Worm (Caenorhabditis elegans) whole organism, late embryonic: ENCODE measurements around the gene npr-39.

Experiments
- C08G9.2 ChIP-seq: sonication (generic microtip); optimal IDR thresholded peaks from 2 replicates; lab custom pipeline; 2016; ENCODE audit warnings: mild to moderate bottlenecking, missing genetic modification characterization, moderate library complexity, missing compliant biosample characterization
- C38D4.7 ChIP-seq: fragments of 200-800 bp; sonication (Bioruptor generic); optimal IDR thresholded peaks from 2 replicates; lab custom pipeline; 2018; ENCODE audit warnings: mild to moderate bottlenecking, missing genetic modification characterization, moderate library complexity, missing compliant biosample characterization
- K02D7.2 ChIP-seq: sonication (generic microtip); optimal IDR thresholded peaks from 2 replicates; lab custom pipeline; 2017; ENCODE audit warnings: mild to moderate bottlenecking, missing genetic modification characterization, missing compliant biosample characterization
- ceh-14 ChIP-seq: sonication (generic microtip); optimal IDR thresholded peaks from 2 replicates; lab custom pipeline; 2016; ENCODE audit warnings: missing genotype, missing genetic modification characterization, missing compliant biosample characterization
- ceh-18 ChIP-seq: sonication (generic microtip); optimal IDR thresholded peaks from 2 replicates; lab custom pipeline; 2016; ENCODE audit warnings: missing genetic modification characterization, missing compliant biosample characterization
- ceh-19 ChIP-seq: fragments of 200-800 bp; sonication (Bioruptor generic); optimal IDR thresholded peaks from 2 replicates; lab custom pipeline; 2018; ENCODE audit warnings: mild to moderate bottlenecking, missing genetic modification characterization, missing compliant biosample characterization
- ceh-2 ChIP-seq: sonication (generic microtip); optimal IDR thresholded peaks from 2 replicates; lab custom pipeline; 2016; ENCODE audit warnings: missing genotype, missing genetic modification characterization, missing compliant biosample characterization
- ceh-30 ChIP-seq: fragments of 150-350 bp; optimal IDR thresholded peaks from 2 replicates; lab custom pipeline; 2014; ENCODE audit warnings: missing biosample characterization, missing genetic modification characterization
- ceh-45 ChIP-seq: fragments of 200-800 bp; sonication (Bioruptor generic); IDR thresholded peaks from 2 replicates; pipeline ENCODE4 v1.3.6; 2022; ENCODE audit warnings: missing genetic modification reagents, missing genetic modification characterization, missing compliant biosample characterization
- ceh-48 ChIP-seq: sonication (generic microtip); optimal IDR thresholded peaks from 2 replicates; lab custom pipeline; 2016; ENCODE audit warnings: missing genetic modification characterization, inconsistent platforms, missing compliant biosample characterization
- ceh-6 ChIP-seq: fragments of 200-800 bp; sonication (Bioruptor generic); optimal IDR thresholded peaks from 2 replicates; lab custom pipeline; 2018; ENCODE audit warnings: mild to moderate bottlenecking, missing genetic modification characterization, missing compliant biosample characterization
- ceh-9 ChIP-seq: sonication (generic microtip); optimal IDR thresholded peaks from 2 replicates; lab custom pipeline; 2016; ENCODE audit warnings: mild to moderate bottlenecking, missing genetic modification characterization, inconsistent platforms, missing compliant biosample characterization
- che-1 ChIP-seq: sonication (generic microtip); optimal IDR thresholded peaks from 2 replicates; lab custom pipeline; 2016; ENCODE audit warnings: mild to moderate bottlenecking, missing genetic modification characterization, missing compliant biosample characterization
- dve-1 ChIP-seq: sonication (generic microtip); optimal IDR thresholded peaks from 2 replicates; lab custom pipeline; 2017; ENCODE audit warnings: antibody characterized with exemption, mild to moderate bottlenecking, missing genetic modification characterization, missing compliant biosample characterization
- fax-1 ChIP-seq: sonication (generic microtip); optimal IDR thresholded peaks from 2 replicates; lab custom pipeline; 2016; ENCODE audit warnings: missing genotype, missing genetic modification characterization, missing compliant biosample characterization
- fkh-10 ChIP-seq: fragments of 150-350 bp; optimal IDR thresholded peaks from 2 replicates; lab custom pipeline; 2014; ENCODE audit warnings: missing biosample characterization, missing genetic modification reagents, missing genetic modification characterization
- fkh-6 ChIP-seq: sonication (generic microtip); optimal IDR thresholded peaks from 2 replicates; lab custom pipeline; 2016; ENCODE audit warnings: missing genetic modification characterization, missing compliant biosample characterization
- gmeb-2 ChIP-seq: sonication (generic microtip); optimal IDR thresholded peaks from 2 replicates; lab custom pipeline; 2016; ENCODE audit warnings: missing genetic modification characterization, inconsistent platforms, missing compliant biosample characterization
- hlh-13 ChIP-seq: fragments of 200-800 bp; sonication (Bioruptor generic); optimal IDR thresholded peaks from 2 replicates; lab custom pipeline; 2018; ENCODE audit warnings: mild to moderate bottlenecking, missing genetic modification characterization, missing compliant biosample characterization
- hlh-30 ChIP-seq: sonication (generic microtip); optimal IDR thresholded peaks from 2 replicates; lab custom pipeline; 2017; ENCODE audit warnings: antibody characterized with exemption, missing genetic modification characterization, missing compliant biosample characterization; ENCODE audit not compliant: insufficient read depth
- hlh-8 ChIP-seq: sonication (generic microtip); optimal IDR thresholded peaks from 2 replicates; lab custom pipeline; 2016; ENCODE audit warnings: missing genotype, missing genetic modification characterization, missing compliant biosample characterization
- madf-2 ChIP-seq: sonication (generic microtip); optimal IDR thresholded peaks from 2 replicates; lab custom pipeline; 2017; ENCODE audit warnings: missing genetic modification characterization, missing compliant biosample characterization
- mec-3 ChIP-seq: sonication (generic microtip); optimal IDR thresholded peaks from 2 replicates; lab custom pipeline; 2016; ENCODE audit warnings: borderline replicate concordance, missing genetic modification characterization, missing compliant biosample characterization
- nhr-11 ChIP-seq: fragments of 150-350 bp; optimal IDR thresholded peaks from 2 replicates; lab custom pipeline; 2014; ENCODE audit warnings: missing biosample characterization, missing genetic modification characterization
- nhr-232 ChIP-seq: sonication (generic microtip); optimal IDR thresholded peaks from 2 replicates; lab custom pipeline; 2016; ENCODE audit warnings: missing genetic modification characterization, missing compliant biosample characterization
- npax-4 ChIP-seq: sonication (generic microtip); optimal IDR thresholded peaks from 2 replicates; lab custom pipeline; 2016; ENCODE audit warnings: missing genetic modification characterization, missing compliant biosample characterization
- odd-2 ChIP-seq: sonication (generic microtip); optimal IDR thresholded peaks from 2 replicates; lab custom pipeline; 2017; ENCODE audit warnings: antibody characterized with exemption, mild to moderate bottlenecking, missing genetic modification characterization, missing compliant biosample characterization
- pag-3 ChIP-seq: sonication (generic microtip); optimal IDR thresholded peaks from 2 replicates; lab custom pipeline; 2016; ENCODE audit warnings: missing compliant biosample characterization, missing genetic modification characterization, borderline replicate concordance
- pat-9 ChIP-seq: fragments of 200-800 bp; sonication (Bioruptor generic); optimal IDR thresholded peaks from 2 replicates; lab custom pipeline; 2018; ENCODE audit warnings: mild to moderate bottlenecking, missing genetic modification characterization, moderate library complexity, missing compliant biosample characterization
- pax-1 ChIP-seq: fragments of 150-350 bp; optimal IDR thresholded peaks from 2 replicates; lab custom pipeline; 2014; ENCODE audit warnings: missing biosample characterization, missing genetic modification characterization
- pros-1 ChIP-seq: fragments of 150-350 bp; optimal IDR thresholded peaks from 2 replicates; lab custom pipeline; 2014; ENCODE audit warnings: missing biosample characterization, missing genetic modification reagents, missing genetic modification characterization
- ref-2 ChIP-seq: sonication (generic microtip); optimal IDR thresholded peaks from 2 replicates; lab custom pipeline; 2016; ENCODE audit warnings: missing genetic modification characterization, missing compliant biosample characterization
- syd-9 ChIP-seq: sonication (generic microtip); optimal IDR thresholded peaks from 2 replicates; lab custom pipeline; 2016; ENCODE audit warnings: mild to moderate bottlenecking, missing genetic modification characterization, moderate library complexity, missing compliant biosample characterization
- unc-42 ChIP-seq: sonication (generic microtip); optimal IDR thresholded peaks from 2 replicates; lab custom pipeline; 2016; ENCODE audit warnings: missing genotype, missing genetic modification characterization, missing compliant biosample characterization
- unc-55 ChIP-seq: sonication (generic microtip); optimal IDR thresholded peaks from 2 replicates; lab custom pipeline; 2017; ENCODE audit warnings: missing biosample characterization, missing genetic modification reagents, missing genetic modification characterization
- unc-86 ChIP-seq: sonication (generic microtip); optimal IDR thresholded peaks from 2 replicates; lab custom pipeline; 2016; ENCODE audit warnings: missing genetic modification characterization, missing compliant biosample characterization

npr-39 gene

DNA sequence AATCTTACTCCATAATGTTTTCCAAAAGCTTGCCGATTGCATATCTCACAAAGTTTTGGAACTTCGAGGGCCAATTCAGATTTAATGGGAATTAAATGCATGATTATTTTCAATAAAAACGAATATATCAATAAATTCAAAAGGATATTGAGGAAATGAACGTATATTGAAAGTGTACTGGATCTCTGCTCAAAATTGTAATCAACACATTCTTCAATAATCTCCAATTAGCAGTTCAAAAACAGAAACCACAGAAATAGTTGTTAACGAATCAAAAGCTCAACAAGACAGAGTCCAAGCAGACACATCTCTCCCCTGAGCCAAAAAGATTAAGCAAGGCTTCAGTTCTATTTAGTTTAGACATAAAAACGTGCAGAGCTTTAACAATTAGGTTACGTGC is 3.7 kb downstream of the npr-39 start, which contains the start of gene nhr-192:
Gene nhr-192 (minus strand): TSS at position 101 of the 400 bp plus-strand sequence.
- TF ChIP-seq syd-9 (tag; lab: Kevin White, UChicago) (no peak), hlh-8 (tag; lab: Kevin White, UChicago) (no peak)

DNA sequence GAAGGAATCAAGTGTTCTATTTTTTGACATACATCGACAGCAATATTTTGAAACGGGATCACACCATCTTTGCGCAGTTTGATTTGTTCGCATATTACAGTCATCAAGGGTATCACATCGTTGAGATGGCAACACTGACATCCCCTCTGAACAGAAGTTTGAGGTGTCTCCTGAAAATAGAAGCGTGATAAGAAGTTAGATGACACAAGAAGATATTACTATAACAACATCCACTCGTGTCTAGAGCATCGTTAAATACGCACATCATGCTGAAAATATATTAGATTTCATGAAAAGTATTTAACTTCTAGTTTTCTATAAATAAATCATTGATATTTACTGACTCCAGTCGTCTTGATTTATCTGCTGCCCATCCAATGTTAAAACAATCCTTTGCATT is 5.9 kb downstream of the npr-39 start:
- no peak for TF ChIP-seq unc-55 (GFP tag; lab: Kevin White, UChicago)
- no peak for TF ChIP-seq fax-1 (tag; lab: Kevin White, UChicago)
- TF ChIP-seq dve-1 (tag; lab: Kevin White, UChicago): no peak
- no peak for TF ChIP-seq pros-1 (tag; lab: Kevin White, UChicago)

DNA sequence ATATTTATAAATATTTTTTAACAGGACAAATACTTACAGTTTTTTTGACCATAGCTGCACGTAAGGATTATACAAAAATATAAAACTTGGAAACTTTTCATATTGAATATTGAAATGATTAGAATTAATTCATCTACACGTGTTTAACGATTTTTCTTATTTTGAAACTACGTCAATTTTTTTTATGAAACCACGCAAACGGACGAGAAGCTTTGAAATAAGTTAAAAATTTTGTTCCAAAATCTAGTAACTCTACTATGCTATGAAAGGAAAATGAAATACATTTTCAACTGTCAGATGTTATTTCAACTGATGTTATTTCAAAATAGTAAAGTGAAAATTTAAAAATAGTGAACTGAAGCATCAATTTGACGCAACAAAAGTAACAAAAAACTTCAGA is 6.9 kb downstream of the npr-39 start, which contains the start of gene F57A8.6:
Gene F57A8.6 (minus strand): TSS at position 101 of the 400 bp plus-strand sequence.
- TF ChIP-seq npax-4 (tag; lab: Kevin White, UChicago) (no peak), C08G9.2 (tag; lab: Kevin White, UChicago) (no peak), ceh-19 (GFP tag; lab: Kevin White, UChicago) (no peak), C38D4.7 (GFP tag; lab: Kevin White, UChicago) (no peak), che-1 (no peak), pros-1 (tag; lab: Kevin White, UChicago) (no peak), fkh-6 (tag; lab: Kevin White, UChicago) (no peak), ceh-2 (no peak), ceh-14 (tag; lab: Kevin White, UChicago) (no peak), ceh-9 (tag; lab: Kevin White, UChicago) (no peak), K02D7.2 (tag; lab: Kevin White, UChicago) (no peak), ceh-45 (no peak), nhr-11 (tag; lab: Kevin White, UChicago) (no peak), gmeb-2 (no peak), hlh-13 (GFP tag; lab: Kevin White, UChicago) (no peak), pat-9 (tag; lab: Kevin White, UChicago) (no peak), ceh-48 (tag; lab: Kevin White, UChicago) (no peak), odd-2 (no peak), ceh-18 (tag; lab: Kevin White, UChicago) (no peak), ceh-6 (GFP tag; lab: Kevin White, UChicago) (no peak)
- TF ChIP-seq, all 69 proteins: peak for 0

DNA sequence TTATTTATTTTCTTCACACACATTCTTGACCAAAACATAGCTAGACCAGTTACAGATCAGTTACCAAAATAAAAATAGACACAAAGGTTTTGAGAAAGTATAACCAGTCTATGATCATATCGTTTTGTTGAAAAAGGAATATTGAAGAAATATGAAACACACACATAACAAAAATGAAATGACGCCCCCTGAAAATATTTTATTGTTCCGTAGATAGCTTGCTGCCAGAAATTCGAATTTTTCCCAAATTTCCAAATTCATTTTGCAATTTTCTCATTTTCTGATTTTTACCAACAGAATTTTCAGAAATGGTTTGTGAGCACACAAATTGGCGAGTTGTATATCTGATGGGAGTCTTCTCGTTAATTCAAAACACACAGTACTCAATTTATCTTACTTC is 8.6 kb downstream of the npr-39 start, which contains the start of gene F57A8.7:
Gene F57A8.7 (plus strand): TSS at position 301 of the 400 bp plus-strand sequence.
- TF ChIP-seq madf-2 (tag; lab: Kevin White, UChicago) (no peak), pax-1 (no peak)

DNA sequence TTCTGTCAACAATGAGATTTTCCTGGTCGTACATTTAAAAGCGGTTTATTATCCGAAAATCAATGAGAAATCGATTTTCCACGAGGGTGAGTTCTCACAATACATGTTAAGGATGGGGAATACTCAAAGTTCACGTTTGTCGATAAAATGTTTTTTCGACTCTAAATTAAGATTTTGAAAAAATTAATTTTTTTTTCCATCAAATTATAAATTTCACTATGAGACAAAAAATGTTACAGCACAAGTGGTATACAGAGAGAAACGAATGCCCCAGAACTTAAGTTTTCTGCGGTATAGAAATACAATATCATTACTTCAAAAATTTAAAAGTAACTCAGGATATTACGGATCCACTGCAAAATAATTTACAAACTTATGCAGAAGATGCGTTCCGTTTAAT is 11.4 kb downstream of the npr-39 start, which contains the start of gene R04B5.1:
Gene R04B5.1 (minus strand): TSS at position 101 of the 400 bp plus-strand sequence.
- no peak for TF ChIP-seq mec-3 (tag; lab: Kevin White, UChicago)
- no peak for TF ChIP-seq pat-9 (tag; lab: Kevin White, UChicago)
- no peak for TF ChIP-seq hlh-30 (tag; lab: Kevin White, UChicago)
- no peak for TF ChIP-seq dve-1 (tag; lab: Kevin White, UChicago)
- TF ChIP-seq ceh-45: no peak
- TF ChIP-seq pag-3 (tag; lab: Kevin White, UChicago): no peak
- no peak for TF ChIP-seq ceh-9 (tag; lab: Kevin White, UChicago)
- no peak for TF ChIP-seq unc-42 (tag; lab: Kevin White, UChicago)
- TF ChIP-seq npax-4 (tag; lab: Kevin White, UChicago): no peak
- no peak for TF ChIP-seq ref-2 (tag; lab: Kevin White, UChicago)
- no peak for TF ChIP-seq fkh-10 (GFP tag; lab: Kevin White, UChicago)
- TF ChIP-seq unc-86 (tag; lab: Kevin White, UChicago): no peak
- no peak for TF ChIP-seq pros-1 (tag; lab: Kevin White, UChicago)
- TF ChIP-seq ceh-30 (tag; lab: Kevin White, UChicago): no peak
- no peak for TF ChIP-seq che-1
- TF ChIP-seq nhr-232 (tag; lab: Kevin White, UChicago): no peak
